Worm (Caenorhabditis elegans): ENCODE data around the gene ire-1.

The ire-1 gene

DNA sequence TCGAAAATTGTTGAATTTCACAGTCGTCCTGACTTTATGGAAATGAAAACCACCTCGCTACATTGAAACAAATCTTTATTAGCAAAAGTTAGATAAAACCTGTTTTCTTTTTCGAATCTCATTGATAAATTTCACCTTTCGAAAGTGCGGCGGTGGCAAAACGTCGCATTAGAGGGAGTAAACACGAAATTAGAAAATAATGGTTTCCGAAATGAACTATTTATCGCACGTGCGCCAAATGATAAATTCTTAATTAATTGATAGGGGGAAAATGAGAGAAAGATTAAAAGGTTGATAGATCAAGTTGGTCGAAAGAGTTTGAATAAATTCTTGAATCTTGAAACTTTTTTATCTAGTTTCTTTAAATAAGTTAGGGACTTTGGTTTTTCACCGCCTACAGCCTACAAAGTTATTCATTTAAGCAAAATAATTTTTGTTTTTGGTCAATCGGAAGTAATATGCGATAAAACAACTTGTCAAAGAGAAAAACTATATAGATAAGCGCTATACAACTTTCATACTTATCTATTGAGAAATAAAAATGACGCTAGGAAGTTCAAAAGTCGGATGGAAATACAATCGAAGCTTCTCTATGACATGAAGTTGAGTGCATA, 53.6 kb downstream of the ire-1 start:
- TF ChIP-seq elt-2 (tag; optimal IDR thresholded peaks at IDR 0.05) (peak; percentile 29), gmeb-2 (tag; optimal IDR thresholded peaks at IDR 0.05) (no peak)

- TF ChIP-seq unc-55 (GFP tag; optimal IDR thresholded peaks at IDR 0.05) (no peak), ceh-6 (GFP tag; optimal IDR thresholded peaks at IDR 0.05) (no peak), K02D7.2 (tag; optimal IDR thresholded peaks at IDR 0.05) (no peak), dmd-4 (tag; optimal IDR thresholded peaks at IDR 0.05; ENCODE audit: borderline replicate concordance) (no peak), tbx-7 (tag; optimal IDR thresholded peaks at IDR 0.05) (no peak), gmeb-2 (tag; optimal IDR thresholded peaks at IDR 0.05) (no peak), ceh-48 (tag; optimal IDR thresholded peaks at IDR 0.05) (no peak), ets-4 (tag; optimal IDR thresholded peaks at IDR 0.05) (no peak), tbx-2 (tag; optimal IDR thresholded peaks at IDR 0.05) (no peak), eyg-1 (tag; optimal IDR thresholded peaks at IDR 0.05) (no peak), ceh-19 (GFP tag; optimal IDR thresholded peaks at IDR 0.05) (no peak), ceh-24 (tag; optimal IDR thresholded peaks at IDR 0.05) (no peak), unc-86 (tag; optimal IDR thresholded peaks at IDR 0.05) (no peak), pag-3 (tag; optimal IDR thresholded peaks at IDR 0.05; ENCODE audit: borderline replicate concordance) (no peak)
Measured at ce11 chrII:8065985-8066384, 58.7 kb downstream of the ire-1 start, which contains the start of gene pdha-1. Gene pdha-1, plus strand, starts transcription at chrII:8066285.

ce11 chrII:8062334-8062791, 62.3 kb downstream of the ire-1 start, which contains the start of gene ufd-2:
Gene ufd-2, plus strand, starts transcription at chrII:8062741.
- peak; percentile 90 for TF ChIP-seq tbx-2 (tag; optimal IDR thresholded peaks at IDR 0.05)
- peak; percentile 63 for TF ChIP-seq nfya-1 (tag; optimal IDR thresholded peaks at IDR 0.05)
- TF ChIP-seq gmeb-2 (tag; optimal IDR thresholded peaks at IDR 0.05), result no peak
- TF ChIP-seq F13H6.1 (tag; optimal IDR thresholded peaks at IDR 0.05), result peak; percentile 68
- peak; percentile 38 for TF ChIP-seq pros-1 (tag; optimal IDR thresholded peaks at IDR 0.05)
- TF ChIP-seq odd-2 (tag; optimal IDR thresholded peaks at IDR 0.05), result no peak
- peak; percentile 48 for TF ChIP-seq ceh-34 (tag; optimal IDR thresholded peaks at IDR 0.05)
- peak; percentile 20 for TF ChIP-seq dve-1 (tag; optimal IDR thresholded peaks at IDR 0.05)
- TF ChIP-seq sdc-2 (tag; optimal IDR thresholded peaks at IDR 0.05), result no peak
- no peak for TF ChIP-seq hlh-30 (tag; optimal IDR thresholded peaks at IDR 0.05; ENCODE audit: insufficient read depth)
- no peak for TF ChIP-seq hlh-6 (tag; optimal IDR thresholded peaks at IDR 0.05)
- TF ChIP-seq unc-86 (tag; optimal IDR thresholded peaks at IDR 0.05), result peak; percentile 36
- TF ChIP-seq pag-3 (tag; optimal IDR thresholded peaks at IDR 0.05; ENCODE audit: borderline replicate concordance), result no peak
- TF ChIP-seq dmd-4 (tag; optimal IDR thresholded peaks at IDR 0.05; ENCODE audit: borderline replicate concordance), result no peak
- no peak for TF ChIP-seq mec-3 (tag; optimal IDR thresholded peaks at IDR 0.05; ENCODE audit: borderline replicate concordance)
- peak; percentile 41 for TF ChIP-seq ztf-16 (tag; optimal IDR thresholded peaks at IDR 0.05)
- TF ChIP-seq sox-4 (tag; optimal IDR thresholded peaks at IDR 0.05), result no peak
- TF ChIP-seq unc-3 (GFP tag; conservative IDR thresholded peaks at IDR 0.05), result 0 out of 2 replicates have a peak, but pooled peaks have one; percentile 14
- TF ChIP-seq unc-3 (tag; optimal IDR thresholded peaks at IDR 0.05), result no peak
- no peak for TF ChIP-seq pqm-1 (tag; optimal IDR thresholded peaks at IDR 0.05)
- TF ChIP-seq ceh-48 (tag; optimal IDR thresholded peaks at IDR 0.05), result peak; percentile 20
- no peak for TF ChIP-seq lim-6 (tag; optimal IDR thresholded peaks at IDR 0.05)
- no peak for TF ChIP-seq ttx-3 (tag; optimal IDR thresholded peaks at IDR 0.05)
- peak; percentile 19 for TF ChIP-seq ahr-1 (tag; optimal IDR thresholded peaks at IDR 0.05)
- no peak for TF ChIP-seq ceh-9 (tag; optimal IDR thresholded peaks at IDR 0.05)
- TF ChIP-seq ets-4 (tag; optimal IDR thresholded peaks at IDR 0.05), result peak; percentile 50
- TF ChIP-seq hlh-8 (tag; optimal IDR thresholded peaks at IDR 0.05), result peak; percentile 30
- peak; percentile 66 for TF ChIP-seq unc-42 (tag; optimal IDR thresholded peaks at IDR 0.05)
- TF ChIP-seq ceh-14 (tag; optimal IDR thresholded peaks at IDR 0.05), result peak; percentile 56
- TF ChIP-seq che-1 (tag; optimal IDR thresholded peaks at IDR 0.05), result no peak
- TF ChIP-seq elt-2 (tag; optimal IDR thresholded peaks at IDR 0.05), result peak; percentile 79
- TF ChIP-seq hlh-13 (GFP tag; optimal IDR thresholded peaks at IDR 0.05), result no peak
- TF ChIP-seq rnt-1 (tag; optimal IDR thresholded peaks at IDR 0.05), result peak; percentile 75
- peak; percentile 64 for TF ChIP-seq zip-5 (tag; optimal IDR thresholded peaks at IDR 0.05)
- TF ChIP-seq unc-55 (GFP tag; optimal IDR thresholded peaks at IDR 0.05), result peak; percentile 15
- TF ChIP-seq pha-2 (tag; optimal IDR thresholded peaks at IDR 0.05), result no peak
- TF ChIP-seq fax-1 (tag; optimal IDR thresholded peaks at IDR 0.05), result peak; percentile 47
- TF ChIP-seq ref-2 (tag; optimal IDR thresholded peaks at IDR 0.05), result peak; percentile 82
- no peak for TF ChIP-seq sox-2 (GFP tag; IDR thresholded peaks at IDR 0.05)
- TF ChIP-seq syd-9 (tag; optimal IDR thresholded peaks at IDR 0.05), result no peak
- peak; percentile 71 for TF ChIP-seq ceh-18 (tag; optimal IDR thresholded peaks at IDR 0.05)
